Worm (Caenorhabditis elegans) whole organism, L4/young adult: ENCODE data around the gene F56H9.6.

ENCODE experiments used
- W03F9.2 ChIP-seq: fragments of 150-350 bp; optimal IDR thresholded peaks from 2 replicates; lab custom pipeline; 2014; ENCODE audit warnings: missing biosample characterization, missing genetic modification characterization
- dao-5 ChIP-seq: sonication (generic microtip); optimal IDR thresholded peaks from 2 replicates; lab custom pipeline; 2016; ENCODE audit warnings: missing genotype, missing genetic modification characterization, moderate library complexity, missing compliant biosample characterization
- him-1 ChIP-seq: sonication (generic microtip); optimal IDR thresholded peaks from 2 replicates; lab custom pipeline; 2016; ENCODE audit warnings: missing genotype, missing genetic modification reagents, missing genetic modification characterization, missing compliant biosample characterization

The F56H9.6 gene

DNA sequence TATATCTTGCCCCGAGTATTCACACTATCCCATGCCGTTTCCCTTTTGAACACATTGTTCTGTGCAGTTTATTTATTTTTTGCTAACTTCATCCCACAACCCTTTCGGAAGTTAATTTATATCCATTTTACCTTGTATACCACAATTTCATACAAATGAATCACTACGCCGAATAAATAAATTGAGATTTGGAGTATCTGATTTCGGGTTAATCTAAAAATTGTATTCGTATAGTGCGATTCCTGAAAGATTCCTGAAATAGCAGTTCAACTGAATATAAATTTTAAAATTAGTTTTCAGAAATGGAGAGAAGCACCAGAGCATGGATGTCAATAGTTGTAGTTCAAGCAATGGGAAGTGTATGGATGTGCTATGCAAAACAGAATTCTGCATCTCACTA, 22.5 kb downstream of the F56H9.6 start, which contains the start of gene erg-28:
Gene erg-28, plus strand, starts transcription at position 301 of the 400 bp plus-strand sequence.
- TF ChIP-seq W03F9.2 (tag; lab: Kevin White, UChicago) (no peak), him-1 (tag; lab: Kevin White, UChicago) (no peak), dao-5 (tag; lab: Kevin White, UChicago) (no peak)

ce11 chrV:12601835-12602234, 27.8 kb downstream of the F56H9.6 start:
- no peak for TF ChIP-seq W03F9.2 (tag; lab: Kevin White, UChicago)
- no peak for TF ChIP-seq him-1 (tag; lab: Kevin White, UChicago)
- TF ChIP-seq dao-5 (tag; lab: Kevin White, UChicago) = no peak

- TF ChIP-seq W03F9.2 (tag; lab: Kevin White, UChicago) (no peak), dao-5 (tag; lab: Kevin White, UChicago) (no peak), him-1 (tag; lab: Kevin White, UChicago) (no peak)
Observed at ce11 chrV:12599510-12600242, 30.0 kb downstream of the F56H9.6 start, which contains the start of gene C14C10.5. Gene C14C10.5, plus strand, starts transcription at chrV:12600192.

ce11 chrV:12599110-12599509, 30.5 kb downstream of the F56H9.6 start, which contains the start of the genes C14C10.10 and ril-2:
Gene C14C10.10, minus strand, starts transcription at chrV:12599128.
Gene ril-2, minus strand, starts transcription at chrV:12599157.
- no peak for TF ChIP-seq him-1 (tag; lab: Kevin White, UChicago)
- TF ChIP-seq W03F9.2 (tag; lab: Kevin White, UChicago) = no peak
- TF ChIP-seq dao-5 (tag; lab: Kevin White, UChicago) = no peak

ce11 chrV:12596795-12597194, 32.8 kb downstream of the F56H9.6 start:
- TF ChIP-seq him-1 (tag; lab: Kevin White, UChicago) (no peak), W03F9.2 (tag; lab: Kevin White, UChicago) (no peak), dao-5 (tag; lab: Kevin White, UChicago) (peak; percentile 55)

DNA sequence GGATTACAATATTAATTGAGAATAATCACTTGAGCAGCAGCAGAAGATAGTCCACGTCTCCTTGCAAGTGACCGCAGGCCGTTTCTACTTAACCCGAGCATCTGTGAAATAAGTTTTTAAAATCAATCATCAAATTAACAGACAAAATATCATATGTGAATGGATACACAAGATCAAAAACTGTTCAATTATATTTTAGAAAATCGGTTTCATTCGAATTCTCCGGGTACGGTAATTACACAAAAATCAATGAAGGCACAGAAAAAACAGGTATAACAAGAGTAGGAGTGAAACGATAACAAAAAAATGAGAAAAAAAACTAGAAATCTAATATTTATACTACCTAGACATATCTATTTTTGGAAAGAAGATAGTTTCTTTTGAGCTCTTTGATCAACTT, 33.4 kb downstream of the F56H9.6 start, which contains the start of gene mma-1:
Gene mma-1, minus strand, starts transcription at position 101 of the 400 bp plus-strand sequence.
- TF ChIP-seq him-1 (tag; lab: Kevin White, UChicago) (no peak), dao-5 (tag; lab: Kevin White, UChicago) (no peak), W03F9.2 (tag; lab: Kevin White, UChicago) (no peak)

- TF ChIP-seq dao-5 (tag; lab: Kevin White, UChicago) = no peak
- TF ChIP-seq W03F9.2 (tag; lab: Kevin White, UChicago) = no peak
- TF ChIP-seq him-1 (tag; lab: Kevin White, UChicago) = no peak
Observed at ce11 chrV:12592379-12592778, 37.3 kb downstream of the F56H9.6 start, which contains the start of gene C14C10.2. Gene C14C10.2, minus strand, starts transcription at chrV:12592479.

ce11 chrV:12590601-12591000, 39.0 kb downstream of the F56H9.6 start, which contains the start of gene ttr-43:
Gene ttr-43, minus strand, starts transcription at chrV:12590701.
- TF ChIP-seq him-1 (tag; lab: Kevin White, UChicago) (no peak), W03F9.2 (tag; lab: Kevin White, UChicago) (no peak), dao-5 (tag; lab: Kevin White, UChicago) (no peak)

DNA sequence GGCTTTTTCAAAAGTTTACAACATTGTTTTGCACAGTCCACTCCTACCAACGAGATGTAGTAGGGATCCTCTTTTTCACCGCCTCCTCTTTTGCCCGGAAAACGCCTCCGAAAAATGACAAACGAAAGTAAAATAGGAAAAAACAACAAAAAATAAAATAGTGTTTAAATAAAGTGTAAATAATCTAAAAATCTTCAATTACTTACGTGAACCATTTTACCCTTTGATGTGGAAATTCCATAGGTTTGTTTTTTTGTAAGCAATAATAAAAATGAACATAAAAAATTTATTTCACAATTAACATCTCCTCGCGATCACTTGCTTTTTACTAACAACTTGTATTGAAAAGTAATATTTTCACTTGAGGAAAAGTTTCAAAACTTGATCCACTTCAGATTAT, 41.6 kb downstream of the F56H9.6 start, which contains the start of gene C14C10.1:
Gene C14C10.1, plus strand, starts transcription at position 301 of the 400 bp plus-strand sequence.
- no peak for TF ChIP-seq him-1 (tag; lab: Kevin White, UChicago)
- TF ChIP-seq dao-5 (tag; lab: Kevin White, UChicago) = no peak
- no peak for TF ChIP-seq W03F9.2 (tag; lab: Kevin White, UChicago)

- TF ChIP-seq W03F9.2 (tag; lab: Kevin White, UChicago) (no peak), him-1 (tag; lab: Kevin White, UChicago) (no peak), dao-5 (tag; lab: Kevin White, UChicago) (no peak)
Observed at ce11 chrV:12586793-12587192, 42.9 kb downstream of the F56H9.6 start.

DNA sequence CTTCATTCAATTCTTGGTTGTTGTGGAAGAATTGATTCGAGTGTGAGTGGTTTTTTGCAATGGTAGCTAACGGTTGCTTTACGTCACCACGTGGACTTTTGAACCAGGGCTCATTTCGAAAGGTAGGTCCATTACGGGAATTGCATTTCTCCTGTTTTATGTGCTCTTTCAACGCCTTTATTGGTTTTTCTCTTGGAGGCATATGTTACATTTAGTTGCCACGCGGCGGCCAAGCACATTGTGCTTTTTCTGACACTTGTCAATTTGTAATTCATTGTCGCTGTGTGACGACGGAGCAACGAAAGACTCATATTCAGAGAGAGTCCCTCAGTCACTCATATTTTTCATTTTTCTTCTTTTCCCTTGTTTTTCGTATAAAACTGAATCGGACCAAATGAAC, 44.9 kb downstream of the F56H9.6 start:
- TF ChIP-seq W03F9.2 (tag; lab: Kevin White, UChicago) = no peak
- no peak for TF ChIP-seq dao-5 (tag; lab: Kevin White, UChicago)
- TF ChIP-seq him-1 (tag; lab: Kevin White, UChicago) = no peak

DNA sequence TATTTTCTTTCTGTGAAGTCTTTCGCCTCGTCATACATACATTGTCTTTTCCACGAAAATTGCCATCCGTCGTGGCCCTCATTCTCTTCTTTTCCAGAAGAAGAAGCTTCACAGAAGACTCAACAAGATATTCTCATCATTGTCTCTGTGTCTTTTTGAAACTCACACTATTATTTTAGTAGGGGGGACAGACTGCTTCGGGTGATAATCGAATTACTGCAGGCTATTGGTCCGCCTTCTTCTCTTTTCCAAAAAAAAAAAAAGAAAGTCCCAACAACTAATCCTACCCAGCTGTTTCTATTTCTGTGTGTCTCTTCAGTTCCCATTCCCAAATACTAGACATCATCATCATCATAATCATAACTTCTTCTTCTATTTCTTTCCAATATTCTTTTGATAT, 46.2 kb downstream of the F56H9.6 start:
- TF ChIP-seq W03F9.2 (tag; lab: Kevin White, UChicago) = no peak
- no peak for TF ChIP-seq him-1 (tag; lab: Kevin White, UChicago)
- TF ChIP-seq dao-5 (tag; lab: Kevin White, UChicago) = no peak

DNA sequence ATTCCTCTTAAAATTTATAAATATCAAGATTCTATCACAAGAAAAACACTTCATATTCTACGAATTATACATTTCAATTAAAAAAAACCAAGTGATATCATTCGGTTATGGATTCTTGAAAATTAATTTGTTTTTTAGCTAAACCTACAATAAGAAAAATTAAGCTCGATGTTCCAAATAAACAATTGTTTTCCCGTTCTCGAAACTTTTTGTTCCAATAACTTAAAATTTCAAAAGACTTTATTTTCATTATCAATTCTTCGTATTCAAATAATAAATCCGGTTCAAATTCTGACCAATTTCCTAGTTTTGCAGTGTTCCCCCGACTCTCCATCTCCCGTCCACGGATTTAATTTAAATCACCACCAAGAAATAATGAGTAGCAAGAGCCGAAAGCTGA, 50.3 kb downstream of the F56H9.6 start, which contains the start of gene E02A10.3:
Gene E02A10.3, plus strand, starts transcription at position 301 of the 400 bp plus-strand sequence.
- TF ChIP-seq W03F9.2 (tag; lab: Kevin White, UChicago) (no peak), dao-5 (tag; lab: Kevin White, UChicago) (no peak), him-1 (tag; lab: Kevin White, UChicago) (no peak)
